Fruit fly (Drosophila melanogaster) whole organism, embryonic: ENCODE data around the gene Sfxn2.
A peak's percentile ranks its signal among the peaks of the same experiment; 100 is the strongest.

Experiments used
- Ada2b ChIP-seq: fragments of 200-800 bp; sonication (Bioruptor generic); IDR thresholded peaks from 2 replicates; pipeline ENCODE4 v1.3.6; 2022; ENCODE audit warnings: missing biosample characterization, missing genetic modification characterization
- Antp ChIP-seq: fragments of 200-800 bp; sonication (Bioruptor generic); optimal IDR thresholded peaks from 3 replicates; lab custom pipeline; 2016; ENCODE audit warnings: missing biosample characterization, missing genetic modification characterization
- Atf-2 ChIP-seq: fragments of 200-800 bp; sonication (Bioruptor generic); optimal IDR thresholded peaks from 2 replicates; lab custom pipeline; 2016; ENCODE audit warnings: missing biosample characterization, missing genetic modification characterization
- CG10274 ChIP-seq: fragments of 200-800 bp; sonication (Bioruptor generic); optimal IDR thresholded peaks from 3 replicates; lab custom pipeline; 2017; ENCODE audit warnings: missing biosample characterization, mild to moderate bottlenecking, missing genetic modification characterization
- CG10366 ChIP-seq: fragments of 200-800 bp; sonication (Bioruptor generic); IDR thresholded peaks from 2 replicates; pipeline ENCODE4 v1.3.6; 2022; ENCODE audit warnings: missing biosample characterization, missing genetic modification characterization
- CG12104 ChIP-seq: fragments of 200-800 bp; sonication (Bioruptor generic); optimal IDR thresholded peaks from 3 replicates; lab custom pipeline; 2016; ENCODE audit warnings: missing biosample characterization, missing genetic modification characterization
- CG13123 ChIP-seq: fragments of 200-800 bp; sonication (Bioruptor generic); optimal IDR thresholded peaks from 2 replicates; lab custom pipeline; 2016; ENCODE audit warnings: missing biosample characterization, missing genetic modification characterization
- CG14860 ChIP-seq: fragments of 200-800 bp; sonication (Bioruptor generic); IDR thresholded peaks from 3 replicates; pipeline ENCODE4 v1.3.6; 2022; ENCODE audit warnings: missing biosample characterization, missing genetic modification characterization; ENCODE audit not compliant: partially characterized antibody
- CG17612 ChIP-seq: fragments of 200-800 bp; sonication (Bioruptor generic); IDR thresholded peaks from 2 replicates; pipeline ENCODE4 v1.3.6; 2022; ENCODE audit warnings: missing biosample characterization, missing genetic modification characterization
- CG18599 ChIP-seq: fragments of 200-800 bp; sonication (Bioruptor generic); optimal IDR thresholded peaks from 3 replicates; lab custom pipeline; 2017; ENCODE audit warnings: missing biosample characterization, missing genetic modification characterization, mild to moderate bottlenecking, moderate library complexity, missing genetic modification reagents
- CG2712 ChIP-seq: fragments of 200-800 bp; optimal IDR thresholded peaks from 3 replicates; lab custom pipeline; 2019; ENCODE audit warnings: missing biosample characterization, mild to moderate bottlenecking, missing genetic modification characterization, moderate library complexity
- CG30020 ChIP-seq: fragments of 200-800 bp; optimal IDR thresholded peaks from 2 replicates; lab custom pipeline; 2019; ENCODE audit warnings: missing biosample characterization, mild to moderate bottlenecking, missing genetic modification characterization, moderate library complexity
- CG3065 ChIP-seq: fragments of 200-800 bp; sonication (Bioruptor generic); optimal IDR thresholded peaks from 2 replicates; lab custom pipeline; 2016; ENCODE audit warnings: missing biosample characterization, missing genetic modification characterization
- CG34224 ChIP-seq: fragments of 200-800 bp; sonication (Bioruptor generic); IDR thresholded peaks from 3 replicates; pipeline ENCODE4 v1.3.6; 2022; ENCODE audit warnings: missing biosample characterization, missing genetic modification characterization; ENCODE audit not compliant: partially characterized antibody
- CG3726 ChIP-seq: fragments of 200-800 bp; sonication (Bioruptor generic); IDR thresholded peaks from 3 replicates; pipeline ENCODE4, ENCODE4 v1.3.6; 2022; ENCODE audit warnings: missing biosample characterization, missing genetic modification characterization
- CG5180 ChIP-seq: fragments of 200-800 bp; sonication (Bioruptor generic); optimal IDR thresholded peaks from 3 replicates; lab custom pipeline; 2017; ENCODE audit warnings: missing biosample characterization, missing genetic modification characterization, mild to moderate bottlenecking, moderate library complexity, missing genetic modification reagents
- CG5953 ChIP-seq: fragments of 200-800 bp; sonication (Bioruptor generic); IDR thresholded peaks from 2 replicates; pipeline ENCODE4 v1.3.6; 2022; ENCODE audit warnings: missing biosample characterization, missing genetic modification characterization
- CG6654 ChIP-seq: fragments of 200-800 bp; sonication (Bioruptor generic); optimal IDR thresholded peaks from 2 replicates; lab custom pipeline; 2017; ENCODE audit warnings: missing biosample characterization, mild to moderate bottlenecking, missing genetic modification characterization
- CG6765 ChIP-seq: fragments of 200-800 bp; sonication (Bioruptor generic); optimal IDR thresholded peaks from 3 replicates; lab custom pipeline; 2017; ENCODE audit warnings: missing biosample characterization, mild to moderate bottlenecking, missing genetic modification characterization
- CG7928 ChIP-seq: fragments of 200-800 bp; sonication (Bioruptor generic); optimal IDR thresholded peaks from 2 replicates; lab custom pipeline; 2017; ENCODE audit warnings: missing biosample characterization, mild to moderate bottlenecking, missing genetic modification characterization
- CG8388 ChIP-seq: fragments of 200-800 bp; sonication (Bioruptor generic); optimal IDR thresholded peaks from 2 replicates; lab custom pipeline; 2019; ENCODE audit warnings: missing biosample characterization, mild to moderate bottlenecking, missing genetic modification characterization, moderate library complexity
- CG9215 ChIP-seq: fragments of 200-800 bp; sonication (Bioruptor generic); IDR thresholded peaks from 2 replicates; pipeline ENCODE4 v1.3.6; 2022; ENCODE audit warnings: missing biosample characterization, missing genetic modification characterization
- ERR ChIP-seq: fragments of 200-800 bp; sonication (Bioruptor generic); optimal IDR thresholded peaks from 2 replicates; lab custom pipeline; 2016; ENCODE audit warnings: missing biosample characterization, missing genetic modification characterization
- Fer1 ChIP-seq: fragments of 200-800 bp; sonication (Bioruptor generic); optimal IDR thresholded peaks from 2 replicates; lab custom pipeline; 2017; ENCODE audit warnings: missing biosample characterization, mild to moderate bottlenecking, missing genetic modification characterization
- Fer2 ChIP-seq: fragments of 200-800 bp; sonication (Bioruptor generic); optimal IDR thresholded peaks from 2 replicates; lab custom pipeline; 2018; ENCODE audit warnings: missing biosample characterization, mild to moderate bottlenecking, missing genetic modification characterization, moderate library complexity
- HLH3B ChIP-seq: fragments of 200-800 bp; sonication (Bioruptor generic); IDR thresholded peaks from 2 replicates; pipeline ENCODE4 v1.3.6; 2022; ENCODE audit warnings: missing biosample characterization, missing genetic modification characterization
- HLH4C ChIP-seq: fragments of 200-800 bp; sonication (Bioruptor generic); IDR thresholded peaks from 3 replicates; pipeline ENCODE4 v1.3.6; 2022; ENCODE audit warnings: missing biosample characterization, missing genetic modification characterization; ENCODE audit not compliant: partially characterized antibody
- MTF-1 ChIP-seq: fragments of 200-800 bp; sonication (Bioruptor generic); optimal IDR thresholded peaks from 2 replicates; lab custom pipeline; 2018; ENCODE audit warnings: missing biosample characterization, mild to moderate bottlenecking, missing genetic modification characterization, borderline replicate concordance
- Neu2 ChIP-seq: fragments of 200-800 bp; sonication (Bioruptor generic); optimal IDR thresholded peaks from 3 replicates; lab custom pipeline; 2016; ENCODE audit warnings: missing biosample characterization, missing genetic modification characterization, borderline replicate concordance
- Taf1 ChIP-seq: fragments of 200-800 bp; sonication (Bioruptor generic); IDR thresholded peaks from 2 replicates; pipeline ENCODE4 v1.3.6; 2022; ENCODE audit warnings: missing biosample characterization, missing genetic modification characterization
- Usf ChIP-seq: fragments of 200-800 bp; sonication (Bioruptor generic); optimal IDR thresholded peaks from 2 replicates; lab custom pipeline; 2017; ENCODE audit warnings: missing genotype, missing biosample characterization, missing genetic modification characterization
- bab2 ChIP-seq: fragments of 200-800 bp; sonication (Bioruptor generic); optimal IDR thresholded peaks from 2 replicates; lab custom pipeline; 2016; ENCODE audit warnings: missing biosample characterization, missing genetic modification characterization
- br ChIP-seq: fragments of >200 bp; optimal IDR thresholded peaks from 2 replicates; lab custom pipeline; 2017
- caup ChIP-seq: fragments of 200-800 bp; sonication (Bioruptor generic); optimal IDR thresholded peaks from 3 replicates; lab custom pipeline; 2017; ENCODE audit warnings: missing biosample characterization, mild to moderate bottlenecking, missing genetic modification characterization, moderate library complexity; ENCODE audit not compliant: severe bottlenecking
- chinmo ChIP-seq: fragments of 200-800 bp; sonication (Bioruptor generic); IDR thresholded peaks from 4 replicates; pipeline ENCODE4 v1.3.6; 2022; ENCODE audit warnings: missing biosample characterization, missing genetic modification characterization; ENCODE audit not compliant: partially characterized antibody
- dimm ChIP-seq: fragments of 200-800 bp; sonication (Bioruptor generic); IDR thresholded peaks from 2 replicates; pipeline ENCODE4 v1.3.6; 2022; ENCODE audit warnings: missing biosample characterization, missing genetic modification characterization
- en ChIP-seq: fragments of 200-800 bp; sonication (Bioruptor generic); optimal IDR thresholded peaks from 2 replicates; lab custom pipeline; 2016; ENCODE audit warnings: missing biosample characterization, missing genetic modification characterization
- gcm2 ChIP-seq: fragments of 200-800 bp; sonication (Bioruptor generic); optimal IDR thresholded peaks from 2 replicates; lab custom pipeline; 2016; ENCODE audit warnings: missing biosample characterization, missing genetic modification characterization
- grau ChIP-seq: fragments of 200-800 bp; optimal IDR thresholded peaks from 3 replicates; lab custom pipeline; 2019; ENCODE audit warnings: missing biosample characterization, mild to moderate bottlenecking, missing genetic modification characterization, moderate library complexity
- ham ChIP-seq: fragments of 200-800 bp; sonication (Bioruptor generic); IDR thresholded peaks from 2 replicates; pipeline ENCODE4 v1.3.6; 2022; ENCODE audit warnings: missing biosample characterization, missing genetic modification characterization
- hkb ChIP-seq, 2 experiments: fragments of 200-800 bp in 1 of 2; fragments of >200 bp in 1 of 2; sonication (Bioruptor generic) in 1 of 2; IDR thresholded peaks in 1 of 2; optimal IDR thresholded peaks in 1 of 2; 2 replicates each; pipeline versions ENCODE4 v1.3.6 to Lab custom; 2017 to 2022; ENCODE audit warnings: missing biosample characterization in 1 of 2, missing genetic modification characterization in 1 of 2
- insv ChIP-seq, 2 experiments: fragments of 200-800 bp; sonication (Bioruptor generic); optimal IDR thresholded peaks; 3 replicates each; lab custom pipeline; 2016 to 2018; ENCODE audit warnings: missing biosample characterization in 2 of 2, missing genetic modification characterization in 2 of 2
- maf-S ChIP-seq: fragments of 200-800 bp; sonication (Bioruptor generic); optimal IDR thresholded peaks from 2 replicates; lab custom pipeline; 2016; ENCODE audit warnings: missing biosample characterization, missing genetic modification characterization
- nerfin-2 ChIP-seq: fragments of 200-800 bp; sonication (Bioruptor generic); IDR thresholded peaks from 2 replicates; pipeline ENCODE4 v1.3.6; 2022; ENCODE audit warnings: missing biosample characterization, missing genetic modification characterization; ENCODE audit not compliant: partially characterized antibody
- nom ChIP-seq: fragments of 200-800 bp; sonication (Bioruptor generic); optimal IDR thresholded peaks from 2 replicates; lab custom pipeline; 2017; ENCODE audit warnings: missing biosample characterization, missing genetic modification characterization, mild to moderate bottlenecking, moderate library complexity, missing genetic modification reagents
- shn ChIP-seq: fragments of 200-800 bp; sonication (Bioruptor generic); optimal IDR thresholded peaks from 3 replicates; lab custom pipeline; 2016; ENCODE audit warnings: missing biosample characterization, missing genetic modification characterization
- sqz ChIP-seq: fragments of 200-800 bp; sonication (Bioruptor generic); optimal IDR thresholded peaks from 3 replicates; lab custom pipeline; 2018; ENCODE audit warnings: missing biosample characterization, mild to moderate bottlenecking, missing genetic modification characterization
- tin ChIP-seq: fragments of 200-800 bp; sonication (Bioruptor generic); optimal IDR thresholded peaks from 3 replicates; lab custom pipeline; 2016; ENCODE audit warnings: missing biosample characterization, missing genetic modification characterization

Gene Sfxn2

dm6 chr3L:19045299-19046025 lies 17.5 kb upstream of the Sfxn2 start, which contains the start of gene nkd (continued):
- TF ChIP-seq sqz (GFP tag; lab: Kevin White, UChicago) (peak; percentile 73), CG30020 (peak; percentile 63), ham (GFP tag; lab: Robert Waterston, UW) (no peak; the same call in 1 of the 2 replicates), nerfin-2 (GFP tag; lab: Robert Waterston, UW) (no peak; the same call in 1 of the 2 replicates), tin (GFP tag; lab: Kevin White, UChicago) (peak; percentile 83), CG3726 (peak; percentile 59; the same call in 1 of the 3 replicates), bab2 (GFP tag; lab: Kevin White, UChicago) (peak; percentile 71), Antp (GFP tag; lab: Kevin White, UChicago) (peak; percentile 66), CG12104 (peak; percentile 38), insv (GFP tag; optimal IDR thresholded peaks at IDR 0.05; lab: Kevin White, UChicago) (peak in 1 of 2 experiments; percentile 34), CG17612 (GFP tag; lab: Robert Waterston, UW) (peak; percentile 59), ERR (GFP tag; lab: Kevin White, UChicago) (peak; percentile 4), CG13123 (GFP tag; lab: Kevin White, UChicago) (peak; percentile 73), maf-S (GFP tag; lab: Kevin White, UChicago) (peak; percentile 53), Fer2 (tag; lab: Kevin White, UChicago) (peak; percentile 77), MTF-1 (GFP tag; lab: Kevin White, UChicago) (no peak), Atf-2 (peak; percentile 69), Ada2b (peak; percentile 92), CG3065 (peak; percentile 77), CG5180 (GFP tag; lab: Kevin White, UChicago) (peak; percentile 64), CG14860 (no peak), br (lab: Kevin White, UChicago) (no peak), shn (GFP tag; lab: Kevin White, UChicago) (peak; percentile 33), nom (GFP tag; lab: Kevin White, UChicago) (peak; percentile 71), gcm2 (peak; percentile 59), CG10274 (no peak), Usf (GFP tag; lab: Kevin White, UChicago) (peak; percentile 34), CG34224 (GFP tag; lab: Robert Waterston, UW) (peak; percentile 64; the same call in 1 of the 3 replicates), en (no peak), chinmo (GFP tag; lab: Robert Waterston, UW) (peak; percentile 83; the same call in 3 of the 4 replicates), HLH4C (GFP tag; lab: Robert Waterston, UW) (peak; percentile 9; the same call in 2 of the 3 replicates), CG6654 (GFP tag; lab: Kevin White, UChicago) (no peak), CG7928 (GFP tag; lab: Kevin White, UChicago) (no peak), CG9215 (GFP tag; lab: Robert Waterston, UW) (peak; percentile 73), Neu2 (no peak), dimm (GFP tag; lab: Robert Waterston, UW) (peak; percentile 82), caup (GFP tag; lab: Kevin White, UChicago) (peak; percentile 66), Taf1 (GFP tag; lab: Robert Waterston, UW) (peak; percentile 69), Fer1 (peak; percentile 85), CG18599 (GFP tag; lab: Kevin White, UChicago) (peak; percentile 91), CG6765 (GFP tag; lab: Kevin White, UChicago) (peak; percentile 77), HLH3B (GFP tag; lab: Robert Waterston, UW) (peak; percentile 93), CG2712 (tag; lab: Kevin White, UChicago) (peak; percentile 96), grau (tag; lab: Kevin White, UChicago) (peak; percentile 90), CG8388 (peak; percentile 93), hkb (optimal IDR thresholded peaks at IDR 0.05; lab: Kevin White, UChicago) (no peak), hkb (GFP tag; IDR thresholded peaks at IDR 0.05; lab: Robert Waterston, UW) (peak; percentile 94), CG5953 (GFP tag; lab: Robert Waterston, UW) (peak; percentile 90), CG10366 (peak; percentile 90)
